Worm (Caenorhabditis elegans): Measurements from ENCODE around the gene T27D12.6.
A peak's percentile ranks its signal among the peaks of the same experiment; 100 is the strongest.

The T27D12.6 gene

ce11 chrII:11868234-11868633 is 32.9 kb downstream of the T27D12.6 start, which contains the start of gene col-84:
col-84 (plus strand) TSS chrII:11868534.
- TF ChIP-seq T22C8.4 (GFP tag; IDR thresholded peaks at IDR 0.05) = no peak
- no peak for TF ChIP-seq med-1 (GFP tag; optimal IDR thresholded peaks at IDR 0.05; ENCODE audit: insufficient read depth)
- no peak for TF ChIP-seq ztf-23 (GFP tag; IDR thresholded peaks at IDR 0.05)
- no peak for TF ChIP-seq ztf-29 (GFP tag; IDR thresholded peaks at IDR 0.05)
- no peak for TF ChIP-seq cog-1 (tag; optimal IDR thresholded peaks at IDR 0.05)
- no peak for TF ChIP-seq klf-2 (GFP tag; conservative IDR thresholded peaks at IDR 0.05)
- TF ChIP-seq flt-1 (GFP tag; IDR thresholded peaks at IDR 0.05) = no peak
- TF ChIP-seq tab-1 (GFP tag; IDR thresholded peaks at IDR 0.05) = no peak
- TF ChIP-seq ref-1 (GFP tag; conservative IDR thresholded peaks at IDR 0.05) = no peak

- no peak for TF ChIP-seq ztf-29 (GFP tag; IDR thresholded peaks at IDR 0.05)
- TF ChIP-seq T22C8.4 (GFP tag; IDR thresholded peaks at IDR 0.05) = no peak
- TF ChIP-seq klf-2 (GFP tag; conservative IDR thresholded peaks at IDR 0.05) = no peak
- TF ChIP-seq cog-1 (tag; optimal IDR thresholded peaks at IDR 0.05) = no peak
- no peak for TF ChIP-seq tab-1 (GFP tag; IDR thresholded peaks at IDR 0.05)
- TF ChIP-seq flt-1 (GFP tag; IDR thresholded peaks at IDR 0.05) = no peak
- no peak for TF ChIP-seq med-1 (GFP tag; optimal IDR thresholded peaks at IDR 0.05; ENCODE audit: insufficient read depth)
- no peak for TF ChIP-seq ztf-23 (GFP tag; IDR thresholded peaks at IDR 0.05)
- TF ChIP-seq ref-1 (GFP tag; conservative IDR thresholded peaks at IDR 0.05) = no peak
These were observed 33.6 kb downstream of the T27D12.6 start for ce11 chrII:11868893-11869292.

DNA sequence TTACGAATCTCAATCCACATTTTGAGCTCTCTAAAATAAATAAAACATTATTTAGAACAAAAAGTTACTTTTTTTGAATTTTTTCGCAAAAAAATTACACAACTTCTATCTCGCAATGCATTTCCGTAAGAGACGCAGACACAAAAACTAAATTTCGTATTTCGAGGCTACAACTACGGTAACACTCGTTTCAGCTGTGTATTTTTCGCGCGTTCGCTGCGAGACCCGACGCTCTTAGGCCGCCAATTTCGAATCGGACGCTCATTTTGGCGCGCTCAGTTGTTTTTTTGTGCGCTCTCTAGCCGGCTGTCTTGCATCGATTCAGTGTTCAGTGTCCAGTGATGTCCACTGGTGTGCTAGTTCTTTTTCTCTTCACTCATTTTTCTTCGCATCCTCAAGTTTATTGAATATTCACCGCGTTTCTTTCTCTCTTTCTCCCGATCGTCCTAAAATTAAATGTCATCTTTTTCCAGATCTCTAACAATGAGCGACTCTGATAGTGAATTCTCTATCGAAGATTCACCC is 39.4 kb downstream of the T27D12.6 start, which contains the start of the genes npp-3 and top-2:
Gene npp-3, minus strand, starts transcription at position 115 of the 525 bp plus-strand sequence.
Gene top-2, plus strand, starts transcription at position 475 of the 525 bp plus-strand sequence.
- TF ChIP-seq ztf-29 (GFP tag; IDR thresholded peaks at IDR 0.05) = peak; percentile 40; the same call in 1 of the 2 replicates
- TF ChIP-seq med-1 (GFP tag; optimal IDR thresholded peaks at IDR 0.05; ENCODE audit: insufficient read depth) = no peak

ce11 chrII:11879784-11880183 is 44.5 kb downstream of the T27D12.6 start:
- TF ChIP-seq ztf-23 (GFP tag; IDR thresholded peaks at IDR 0.05) (no peak), ref-1 (GFP tag; conservative IDR thresholded peaks at IDR 0.05) (no peak), ztf-29 (GFP tag; IDR thresholded peaks at IDR 0.05) (no peak), T22C8.4 (GFP tag; IDR thresholded peaks at IDR 0.05) (no peak), klf-2 (GFP tag; conservative IDR thresholded peaks at IDR 0.05) (no peak), med-1 (GFP tag; optimal IDR thresholded peaks at IDR 0.05; ENCODE audit: insufficient read depth) (no peak), cog-1 (tag; optimal IDR thresholded peaks at IDR 0.05) (no peak), tab-1 (GFP tag; IDR thresholded peaks at IDR 0.05) (no peak), flt-1 (GFP tag; IDR thresholded peaks at IDR 0.05) (no peak)

DNA sequence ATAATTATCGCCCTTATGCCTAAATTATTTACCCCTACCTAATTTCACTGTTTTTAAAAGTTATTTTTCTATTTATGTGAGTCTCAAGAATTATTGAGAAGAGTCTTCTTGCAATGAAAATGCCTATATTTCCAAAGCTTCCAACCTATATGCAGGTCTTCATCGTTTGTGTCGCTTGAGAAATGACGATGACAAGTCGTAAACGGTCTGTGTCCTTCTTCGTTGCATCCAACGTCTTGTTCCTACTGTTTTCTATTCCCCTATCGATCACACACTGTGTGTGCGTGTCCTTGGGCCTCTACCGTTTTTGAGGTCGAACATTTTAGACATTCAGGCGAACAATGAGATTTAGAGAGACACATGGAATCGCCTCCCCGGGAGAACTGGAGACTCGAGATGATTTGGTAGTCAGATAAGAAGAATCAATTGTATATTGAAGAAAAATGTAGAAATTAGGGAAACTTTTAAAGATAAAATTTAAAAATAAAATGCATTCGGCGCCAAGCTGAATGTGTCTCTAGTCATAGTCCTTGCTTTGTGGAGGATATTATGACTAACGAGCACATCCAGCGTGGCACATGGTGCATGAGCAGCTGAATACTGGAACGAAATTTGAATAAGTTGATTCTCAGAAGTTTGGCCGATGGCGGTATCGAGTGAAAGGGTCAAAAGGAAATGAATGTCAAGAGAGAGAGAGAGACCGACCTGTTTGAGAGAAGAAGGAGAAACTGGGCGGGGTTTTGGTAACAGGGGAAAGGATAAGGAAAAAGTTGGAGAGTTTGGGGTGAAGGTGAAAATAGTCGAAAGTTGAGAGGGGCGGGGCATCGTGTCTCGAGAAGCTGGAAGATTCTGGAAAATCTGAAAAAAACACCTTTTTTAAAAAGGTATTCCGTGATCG is 45.4 kb downstream of the T27D12.6 start:
- no peak for TF ChIP-seq ref-1 (GFP tag; conservative IDR thresholded peaks at IDR 0.05)
- TF ChIP-seq flt-1 (GFP tag; IDR thresholded peaks at IDR 0.05) = no peak
- TF ChIP-seq T22C8.4 (GFP tag; IDR thresholded peaks at IDR 0.05) = no peak
- TF ChIP-seq cog-1 (tag; optimal IDR thresholded peaks at IDR 0.05) = no peak
- TF ChIP-seq klf-2 (GFP tag; conservative IDR thresholded peaks at IDR 0.05) = no peak
- TF ChIP-seq ztf-23 (GFP tag; IDR thresholded peaks at IDR 0.05) = no peak
- TF ChIP-seq med-1 (GFP tag; optimal IDR thresholded peaks at IDR 0.05; ENCODE audit: insufficient read depth) = no peak
- TF ChIP-seq ztf-29 (GFP tag; IDR thresholded peaks at IDR 0.05) = no peak
- TF ChIP-seq tab-1 (GFP tag; IDR thresholded peaks at IDR 0.05) = no peak

DNA sequence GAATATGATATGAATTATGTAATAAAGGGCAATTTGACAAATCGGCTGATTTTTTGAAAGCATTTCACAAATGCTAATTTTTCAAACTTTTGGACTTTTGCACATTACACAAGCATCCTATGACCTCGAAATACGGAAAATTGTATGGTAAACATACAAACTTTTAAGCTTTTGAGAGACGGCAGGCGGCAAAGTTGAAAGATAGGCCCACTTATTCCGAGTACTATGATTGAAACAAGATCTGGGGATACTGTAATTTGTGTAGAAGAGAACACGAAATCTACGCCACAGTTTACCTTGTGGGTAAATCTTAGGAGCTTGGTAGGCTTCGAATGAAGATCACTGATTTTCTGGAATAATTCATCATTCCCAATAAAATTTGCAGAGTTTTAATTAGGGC is 48.3 kb downstream of the T27D12.6 start, which contains the start of gene ZK930.6:
Gene ZK930.6, plus strand, starts transcription at position 301 of the 400 bp plus-strand sequence.
- TF ChIP-seq T22C8.4 (GFP tag; IDR thresholded peaks at IDR 0.05) = no peak
- TF ChIP-seq tab-1 (GFP tag; IDR thresholded peaks at IDR 0.05) = no peak
- no peak for TF ChIP-seq ztf-23 (GFP tag; IDR thresholded peaks at IDR 0.05)
- no peak for TF ChIP-seq med-1 (GFP tag; optimal IDR thresholded peaks at IDR 0.05; ENCODE audit: insufficient read depth)
- no peak for TF ChIP-seq flt-1 (GFP tag; IDR thresholded peaks at IDR 0.05)
- no peak for TF ChIP-seq ref-1 (GFP tag; conservative IDR thresholded peaks at IDR 0.05)
- TF ChIP-seq cog-1 (tag; optimal IDR thresholded peaks at IDR 0.05) = no peak
- TF ChIP-seq klf-2 (GFP tag; conservative IDR thresholded peaks at IDR 0.05) = no peak
- no peak for TF ChIP-seq ztf-29 (GFP tag; IDR thresholded peaks at IDR 0.05)

Data from whole organism, midembryonic.